Worm (Caenorhabditis elegans): ENCODE results near the gene pqn-18.

pqn-18 gene

ce11 chrX:12862509-12862908, 45.1 kb upstream of the pqn-18 start, which contains the start of gene T14G8.6:
T14G8.6 (minus strand) TSS chrX:12862846.
- TF ChIP-seq cebp-2 (GFP tag; IDR thresholded peaks at IDR 0.05) (no peak), fkh-3 (tag; optimal IDR thresholded peaks at IDR 0.05) (no peak), lir-1 (GFP tag; conservative IDR thresholded peaks at IDR 0.05) (no peak), tbp1 (GFP tag; optimal IDR thresholded peaks at IDR 0.05) (no peak), Y53G8AR.9 (GFP tag; conservative IDR thresholded peaks at IDR 0.05) (no peak), T26A5.8 (tag; optimal IDR thresholded peaks at IDR 0.05) (no peak), mxl-1 (tag; optimal IDR thresholded peaks at IDR 0.05) (no peak), chd-7 (tag; optimal IDR thresholded peaks at IDR 0.05) (no peak), ceh-58 (GFP tag; IDR thresholded peaks at IDR 0.05) (no peak), zfh-2 (GFP tag; conservative IDR thresholded peaks at IDR 0.05) (no peak), sea-2 (GFP tag; IDR thresholded peaks at IDR 0.05) (no peak), pha-4 (tag; optimal IDR thresholded peaks at IDR 0.05) (no peak), F55B11.4 (tag; optimal IDR thresholded peaks at IDR 0.05; ENCODE audit: borderline replicate concordance, insufficient read depth) (no peak), rec-8 (tag; optimal IDR thresholded peaks at IDR 0.05) (no peak), ztf-6 (GFP tag; IDR thresholded peaks at IDR 0.05) (no peak), attf-6 (GFP tag; IDR thresholded peaks at IDR 0.05) (no peak), madf-10 (tag; optimal IDR thresholded peaks at IDR 0.05) (no peak), madf-3 (GFP tag; IDR thresholded peaks at IDR 0.05) (no peak), lin-54 (GFP tag; optimal IDR thresholded peaks at IDR 0.05) (no peak)

DNA sequence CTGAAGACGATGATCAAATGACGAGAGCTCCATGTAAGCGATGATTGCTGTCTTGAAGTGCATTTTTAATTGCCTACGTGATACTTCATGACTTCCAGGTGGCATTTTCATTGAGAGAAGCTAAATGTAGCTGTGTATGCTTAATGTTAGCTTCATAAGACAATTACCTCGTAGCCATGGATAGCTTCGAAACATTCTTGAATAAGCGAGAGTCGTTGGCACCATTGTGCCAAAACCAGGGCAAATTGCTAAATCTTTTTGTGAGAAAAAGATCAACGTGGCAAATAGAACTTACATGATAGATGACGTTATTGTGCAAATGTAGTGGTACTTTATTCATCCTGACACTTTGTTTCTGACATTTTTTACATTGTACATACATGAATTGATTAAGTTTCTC, 44.4 kb upstream of the pqn-18 start:
- TF ChIP-seq ztf-18 (tag; optimal IDR thresholded peaks at IDR 0.05) = no peak
- TF ChIP-seq K11D2.4 (GFP tag; IDR thresholded peaks at IDR 0.05) = no peak
- no peak for TF ChIP-seq lsy-27 (tag; optimal IDR thresholded peaks at IDR 0.05; ENCODE audit: borderline replicate concordance, insufficient read depth)
- no peak for TF ChIP-seq die-1 (tag; optimal IDR thresholded peaks at IDR 0.05)
- no peak for TF ChIP-seq Y79H2A.3 (GFP tag; conservative IDR thresholded peaks at IDR 0.05)
- no peak for TF ChIP-seq egl-18 (GFP tag; IDR thresholded peaks at IDR 0.05)
- no peak for TF ChIP-seq sea-2 (GFP tag; IDR thresholded peaks at IDR 0.05)
- no peak for TF ChIP-seq let-526 (GFP tag; IDR thresholded peaks at IDR 0.05)
- TF ChIP-seq lin-26 (GFP tag; IDR thresholded peaks at IDR 0.05) = no peak
- no peak for TF ChIP-seq lin-35 (GFP tag; optimal IDR thresholded peaks at IDR 0.05)
- no peak for TF ChIP-seq ekl-4 (GFP tag; IDR thresholded peaks at IDR 0.05)
- no peak for TF ChIP-seq F10E7.11 (tag; optimal IDR thresholded peaks at IDR 0.05)
- no peak for TF ChIP-seq snpc-4 (GFP tag; optimal IDR thresholded peaks at IDR 0.05)
- TF ChIP-seq snpc-4 (tag; optimal IDR thresholded peaks at IDR 0.05) = no peak
- TF ChIP-seq B0336.3 (GFP tag; IDR thresholded peaks at IDR 0.05) = no peak
- TF ChIP-seq nfyb-1 (GFP tag; IDR thresholded peaks at IDR 0.05) = no peak
- TF ChIP-seq ceh-58 (GFP tag; IDR thresholded peaks at IDR 0.05) = no peak

- no peak for TF ChIP-seq lin-54 (GFP tag; optimal IDR thresholded peaks at IDR 0.05)
- TF ChIP-seq dpff-1 (tag; optimal IDR thresholded peaks at IDR 0.05) = no peak
- TF ChIP-seq aptf-2 (GFP tag; conservative IDR thresholded peaks at IDR 0.05) = no peak
- no peak for TF ChIP-seq D2030.7 (GFP tag; IDR thresholded peaks at IDR 0.05)
- TF ChIP-seq nfyb-1 (GFP tag; IDR thresholded peaks at IDR 0.05) = no peak
- TF ChIP-seq somi-1 (GFP tag; optimal IDR thresholded peaks at IDR 0.05) = no peak
- no peak for TF ChIP-seq ztf-6 (GFP tag; IDR thresholded peaks at IDR 0.05)
- no peak for TF ChIP-seq Y53G8AR.9 (GFP tag; conservative IDR thresholded peaks at IDR 0.05)
- TF ChIP-seq Y53F4B.3 (GFP tag; IDR thresholded peaks at IDR 0.05) = no peak
- TF ChIP-seq B0336.3 (GFP tag; IDR thresholded peaks at IDR 0.05) = no peak
- no peak for TF ChIP-seq him-1 (tag; optimal IDR thresholded peaks at IDR 0.05)
These were observed 43.8 kb upstream of the pqn-18 start, which contains the start of gene T14G8.4 for ce11 chrX:12863796-12864195. T14G8.4 (minus strand) TSS chrX:12863896.
